Worm (Caenorhabditis elegans): ENCODE data around the gene Y32H12A.6.

The Y32H12A.6 gene

DNA sequence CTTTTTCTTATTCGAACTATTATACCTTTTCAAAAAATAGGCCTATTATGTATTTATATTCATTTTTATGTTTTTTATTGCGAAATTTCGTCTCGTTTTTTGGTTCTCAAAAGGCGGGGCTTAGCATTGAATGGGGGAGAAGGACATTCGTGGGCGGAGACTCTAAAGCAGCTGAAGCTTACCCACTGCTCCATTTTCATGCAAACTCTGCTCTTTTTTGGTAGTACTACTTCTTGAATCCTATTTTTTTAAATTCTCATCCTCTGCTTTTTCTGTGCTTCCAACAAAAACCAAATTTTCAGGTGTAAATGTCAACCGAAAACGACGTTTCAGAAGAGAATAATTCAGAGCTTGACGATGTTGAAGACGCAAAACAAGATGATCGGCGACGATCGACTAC, 40.6 kb downstream of the Y32H12A.6 start, which contains the start of gene ZK121.2:
Gene ZK121.2 (plus strand): TSS at position 301 of the 400 bp plus-strand sequence.
- no peak for TF ChIP-seq tbx-2 (tag; optimal IDR thresholded peaks at IDR 0.05)
- no peak for TF ChIP-seq unc-3 (GFP tag; conservative IDR thresholded peaks at IDR 0.05)
- no peak for TF ChIP-seq unc-3 (tag; optimal IDR thresholded peaks at IDR 0.05)
- no peak for TF ChIP-seq fkh-6 (tag; optimal IDR thresholded peaks at IDR 0.05)
- TF ChIP-seq zip-5 (tag; optimal IDR thresholded peaks at IDR 0.05) = no peak
- no peak for TF ChIP-seq pha-4 (tag; optimal IDR thresholded peaks at IDR 0.05)
- no peak for TF ChIP-seq hlh-8 (tag; optimal IDR thresholded peaks at IDR 0.05)
- no peak for TF ChIP-seq unc-86 (tag; optimal IDR thresholded peaks at IDR 0.05)
- no peak for TF ChIP-seq lin-11 (tag; optimal IDR thresholded peaks at IDR 0.05)
- no peak for TF ChIP-seq hlh-15 (tag; optimal IDR thresholded peaks at IDR 0.05)
- no peak for TF ChIP-seq nhr-232 (tag; optimal IDR thresholded peaks at IDR 0.05)
- no peak for TF ChIP-seq hlh-6 (tag; optimal IDR thresholded peaks at IDR 0.05)
- TF ChIP-seq fkh-10 (GFP tag; optimal IDR thresholded peaks at IDR 0.05) = no peak
- no peak for TF ChIP-seq ama-1 (optimal IDR thresholded peaks at IDR 0.05)
- no peak for TF ChIP-seq ceh-19 (GFP tag; optimal IDR thresholded peaks at IDR 0.05)
- no peak for TF ChIP-seq K09A11.1 (tag; optimal IDR thresholded peaks at IDR 0.05; ENCODE audit: insufficient read depth)
- TF ChIP-seq mec-3 (tag; optimal IDR thresholded peaks at IDR 0.05; ENCODE audit: borderline replicate concordance) = no peak
- TF ChIP-seq pqm-1 (tag; optimal IDR thresholded peaks at IDR 0.05) = no peak
- TF ChIP-seq odd-2 (tag; optimal IDR thresholded peaks at IDR 0.05) = no peak
- no peak for TF ChIP-seq ceh-9 (tag; optimal IDR thresholded peaks at IDR 0.05)

DNA sequence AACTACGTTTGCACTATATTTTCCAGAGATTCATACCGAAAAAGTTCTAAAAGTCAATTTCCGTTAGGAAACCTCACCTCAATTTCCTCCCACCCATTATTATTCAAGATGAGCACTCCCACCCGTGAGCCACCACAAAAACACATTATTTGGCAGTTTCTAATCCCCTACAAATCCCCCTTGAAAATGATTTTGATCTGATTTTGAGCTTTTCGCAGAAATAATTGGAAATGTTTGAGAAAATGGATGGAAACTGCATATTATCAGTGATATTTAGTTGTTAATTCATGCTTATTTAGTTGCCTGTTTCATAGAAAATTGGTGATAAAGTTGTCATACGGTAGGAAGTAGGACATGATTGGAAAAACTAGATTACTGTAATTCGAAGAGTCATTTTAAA, 41.4 kb downstream of the Y32H12A.6 start:
- TF ChIP-seq ceh-22 (tag; optimal IDR thresholded peaks at IDR 0.05) = no peak

DNA sequence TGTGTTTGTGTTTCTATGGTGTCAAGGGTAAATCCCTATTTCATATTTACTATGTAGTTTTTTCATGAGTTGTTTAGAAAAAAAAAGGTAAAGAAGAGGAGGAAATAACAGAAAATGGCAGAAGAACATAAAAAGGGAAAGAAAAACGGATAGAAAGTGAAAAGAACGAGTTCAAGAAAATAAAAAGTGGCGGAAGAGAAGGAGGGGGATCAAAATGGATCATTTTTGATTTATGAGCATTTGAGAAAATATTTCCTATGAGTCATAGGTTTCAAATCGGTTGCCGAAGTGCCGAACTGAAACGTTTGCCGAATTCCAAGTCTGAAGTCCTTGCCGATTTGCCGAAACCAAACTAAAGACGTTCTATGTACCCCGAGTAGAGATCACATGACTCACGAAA, 43.2 kb downstream of the Y32H12A.6 start:
- TF ChIP-seq F13H6.1 (tag; optimal IDR thresholded peaks at IDR 0.05) = no peak
- TF ChIP-seq ceh-14 (tag; optimal IDR thresholded peaks at IDR 0.05) = no peak
- no peak for TF ChIP-seq nfya-1 (tag; optimal IDR thresholded peaks at IDR 0.05)
- no peak for TF ChIP-seq nhr-232 (tag; optimal IDR thresholded peaks at IDR 0.05)
- no peak for TF ChIP-seq unc-86 (tag; optimal IDR thresholded peaks at IDR 0.05)
- no peak for TF ChIP-seq che-1 (tag; optimal IDR thresholded peaks at IDR 0.05)
- TF ChIP-seq unc-3 (GFP tag; conservative IDR thresholded peaks at IDR 0.05) = no peak
- no peak for TF ChIP-seq unc-3 (tag; optimal IDR thresholded peaks at IDR 0.05)
- TF ChIP-seq zip-5 (tag; optimal IDR thresholded peaks at IDR 0.05) = no peak
- TF ChIP-seq ref-2 (tag; optimal IDR thresholded peaks at IDR 0.05) = no peak

DNA sequence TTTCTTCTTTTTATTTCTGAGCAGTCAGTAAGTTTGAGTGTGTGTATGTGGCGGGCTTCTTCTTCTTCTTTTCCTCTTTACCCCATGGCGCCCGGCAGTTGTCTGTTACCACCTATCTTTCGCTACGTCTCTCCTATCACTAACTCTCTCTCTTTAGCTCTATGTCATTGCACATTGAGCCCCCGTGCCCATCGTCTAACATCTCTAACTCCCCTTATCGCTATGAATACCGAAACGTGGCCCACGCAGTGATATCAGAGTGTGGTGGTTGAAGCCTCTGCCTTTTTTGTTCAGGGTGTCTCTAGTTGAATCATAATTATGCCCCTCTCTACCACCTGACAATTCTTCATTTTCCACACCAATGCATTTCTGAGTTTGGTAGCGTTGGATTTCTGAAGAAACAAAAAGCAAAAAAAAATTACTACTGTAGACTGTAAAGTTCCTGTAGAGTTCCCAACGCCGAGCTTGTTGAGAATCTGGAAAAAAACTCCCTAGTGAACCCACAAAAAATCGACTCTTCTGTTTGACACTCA, 47.4 kb downstream of the Y32H12A.6 start:
- no peak for TF ChIP-seq ceh-30 (tag; optimal IDR thresholded peaks at IDR 0.05)
- TF ChIP-seq pat-9 (tag; optimal IDR thresholded peaks at IDR 0.05) = no peak
- no peak for TF ChIP-seq lim-6 (tag; optimal IDR thresholded peaks at IDR 0.05)
- TF ChIP-seq fax-1 (tag; optimal IDR thresholded peaks at IDR 0.05) = no peak
- TF ChIP-seq ceh-18 (tag; optimal IDR thresholded peaks at IDR 0.05) = peak; percentile 40
- TF ChIP-seq mec-3 (tag; optimal IDR thresholded peaks at IDR 0.05; ENCODE audit: borderline replicate concordance) = no peak
- no peak for TF ChIP-seq npax-4 (tag; optimal IDR thresholded peaks at IDR 0.05)
- peak; percentile 47 for TF ChIP-seq elt-4 (tag; optimal IDR thresholded peaks at IDR 0.05)
- TF ChIP-seq sox-4 (tag; optimal IDR thresholded peaks at IDR 0.05) = no peak

All from whole organism, late embryonic.